Worm (Caenorhabditis elegans) whole organism, late embryonic: ENCODE measurements around the gene fbxa-10.

Experiments used
- C38D4.7 ChIP-seq: fragments of 200-800 bp; sonication (Bioruptor generic); optimal IDR thresholded peaks from 2 replicates; lab custom pipeline; 2018; ENCODE audit warnings: mild to moderate bottlenecking, missing genetic modification characterization, moderate library complexity, missing compliant biosample characterization
- ama-1 ChIP-seq: fragments of 150-350 bp; optimal IDR thresholded peaks from 2 replicates; lab custom pipeline; 2014
- ets-4 ChIP-seq: sonication (generic microtip); optimal IDR thresholded peaks from 2 replicates; lab custom pipeline; 2016; ENCODE audit warnings: missing genetic modification characterization, missing compliant biosample characterization
- gmeb-2 ChIP-seq: sonication (generic microtip); optimal IDR thresholded peaks from 2 replicates; lab custom pipeline; 2016; ENCODE audit warnings: missing genetic modification characterization, inconsistent platforms, missing compliant biosample characterization
- hlh-13 ChIP-seq: fragments of 200-800 bp; sonication (Bioruptor generic); optimal IDR thresholded peaks from 2 replicates; lab custom pipeline; 2018; ENCODE audit warnings: mild to moderate bottlenecking, missing genetic modification characterization, missing compliant biosample characterization
- hlh-30 ChIP-seq: sonication (generic microtip); optimal IDR thresholded peaks from 2 replicates; lab custom pipeline; 2017; ENCODE audit warnings: antibody characterized with exemption, missing genetic modification characterization, missing compliant biosample characterization; ENCODE audit not compliant: insufficient read depth
- lin-11 ChIP-seq: fragments of 200-800 bp; sonication (Bioruptor generic); optimal IDR thresholded peaks from 2 replicates; lab custom pipeline; 2018; ENCODE audit warnings: mild to moderate bottlenecking, missing genetic modification characterization, missing compliant biosample characterization
- npax-4 ChIP-seq: sonication (generic microtip); optimal IDR thresholded peaks from 2 replicates; lab custom pipeline; 2016; ENCODE audit warnings: missing genetic modification characterization, missing compliant biosample characterization
- ref-2 ChIP-seq: sonication (generic microtip); optimal IDR thresholded peaks from 2 replicates; lab custom pipeline; 2016; ENCODE audit warnings: missing genetic modification characterization, missing compliant biosample characterization
- sox-4 ChIP-seq: sonication (generic microtip); optimal IDR thresholded peaks from 2 replicates; lab custom pipeline; 2017; ENCODE audit warnings: mild to moderate bottlenecking, missing genetic modification characterization, inconsistent platforms, missing compliant biosample characterization
- tbx-2 ChIP-seq: sonication (generic microtip); optimal IDR thresholded peaks from 2 replicates; lab custom pipeline; 2016; ENCODE audit warnings: missing genetic modification characterization, missing compliant biosample characterization
- ztf-16 ChIP-seq: sonication (generic microtip); optimal IDR thresholded peaks from 2 replicates; lab custom pipeline; 2017; ENCODE audit warnings: missing genetic modification characterization, missing compliant biosample characterization

DNA sequence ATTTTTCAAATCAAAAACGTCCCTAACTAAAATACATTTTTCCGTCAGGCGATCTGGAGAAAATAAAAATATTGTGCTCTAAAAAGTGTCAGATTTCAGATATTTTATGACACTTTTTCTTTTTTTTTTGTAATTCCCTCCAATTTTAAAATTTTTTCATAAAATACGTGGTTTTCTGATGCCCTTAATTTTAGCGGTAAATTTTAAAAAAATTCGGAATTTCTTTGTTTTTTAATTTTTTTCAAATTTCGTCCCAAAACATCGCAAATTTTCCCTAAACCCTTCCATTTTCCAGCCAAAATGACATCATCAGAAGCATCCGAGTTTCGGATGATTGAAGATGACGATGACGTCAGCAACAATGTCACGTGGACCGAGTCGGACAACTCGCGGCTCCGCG is 39.4 kb downstream of the fbxa-10 start, which contains the start of gene trp-2:
- no peak for TF ChIP-seq hlh-13
- no peak for TF ChIP-seq ama-1 (lab: Kevin White, UChicago)
- no peak for TF ChIP-seq npax-4 (tag; lab: Kevin White, UChicago)
- TF ChIP-seq tbx-2 (tag; lab: Kevin White, UChicago) = no peak
- no peak for TF ChIP-seq ztf-16 (tag; lab: Kevin White, UChicago)
- TF ChIP-seq sox-4 = no peak
- TF ChIP-seq ets-4 (tag; lab: Kevin White, UChicago) = no peak
- no peak for TF ChIP-seq lin-11 (tag; lab: Kevin White, UChicago)
- no peak for TF ChIP-seq ref-2 (tag; lab: Kevin White, UChicago)
- TF ChIP-seq C38D4.7 (GFP tag; lab: Kevin White, UChicago) = no peak
- TF ChIP-seq gmeb-2 (tag; lab: Kevin White, UChicago) = no peak
- TF ChIP-seq hlh-30 (tag; lab: Kevin White, UChicago) = no peak
